Worm (Caenorhabditis elegans) whole organism, L4 larva: Measurements from ENCODE around the gene idpp-5.

Source experiments
- D1046.2 ChIP-seq: fragments of 200-800 bp; sonication (Bioruptor generic); IDR thresholded peaks from 2 replicates; pipeline ENCODE4 v1.3.6; 2022; ENCODE audit warnings: missing genetic modification characterization, missing compliant biosample characterization
- F10B5.3 ChIP-seq: sonication (generic microtip); optimal IDR thresholded peaks from 2 replicates; lab custom pipeline; 2016; ENCODE audit warnings: mild to moderate bottlenecking, missing genetic modification characterization, missing compliant biosample characterization
- F26F4.8 ChIP-seq: fragments of 200-800 bp; sonication (Bioruptor generic); conservative IDR thresholded peaks from 2 replicates; pipeline ENCODE4 v1.3.6; 2022; ENCODE audit warnings: missing genetic modification characterization, missing compliant biosample characterization
- Y105C5A.15 ChIP-seq: fragments of 200-800 bp; sonication (Bioruptor generic); IDR thresholded peaks from 2 replicates; pipeline ENCODE4 v1.3.6; 2022; ENCODE audit warnings: missing genetic modification characterization, missing compliant biosample characterization
- Y75B8A.6 ChIP-seq: fragments of 200-800 bp; sonication (Bioruptor generic); IDR thresholded peaks from 2 replicates; pipeline ENCODE4 v1.3.6; 2022; ENCODE audit warnings: missing genetic modification reagents, missing genetic modification characterization, missing compliant biosample characterization
- ZK546.5 ChIP-seq, 2 experiments: sonication (generic microtip); optimal IDR thresholded peaks; 2 replicates each; lab custom pipeline; 2017; ENCODE audit warnings: missing biosample characterization in 2 of 2, missing genetic modification characterization in 2 of 2
- aha-1 ChIP-seq: fragments of 150-350 bp; peaks from one replicate; lab custom pipeline; 2014; ENCODE audit warnings: missing biosample characterization, missing genetic modification characterization
- ama-1 ChIP-seq: fragments of 150-350 bp; optimal IDR thresholded peaks from 2 replicates; lab custom pipeline; 2014; ENCODE audit warnings: inconsistent platforms, mixed read lengths
- arid-1 ChIP-seq: fragments of 200-800 bp; sonication (Bioruptor generic); conservative IDR thresholded peaks from 2 replicates; pipeline ENCODE4 v1.3.6; 2022; ENCODE audit warnings: missing genetic modification reagents, missing genetic modification characterization, missing compliant biosample characterization
- attf-4 ChIP-seq: sonication (generic microtip); optimal IDR thresholded peaks from 3 replicates; lab custom pipeline; 2017; ENCODE audit warnings: missing biosample characterization, missing genetic modification characterization
- ceh-28 ChIP-seq: fragments of 150-350 bp; optimal IDR thresholded peaks from 2 replicates; lab custom pipeline; 2014; ENCODE audit warnings: missing biosample characterization, missing genetic modification reagents, missing genetic modification characterization
- ceh-44 ChIP-seq: fragments of 200-800 bp; sonication (Bioruptor generic); IDR thresholded peaks from 2 replicates; pipeline ENCODE4 v1.3.6; 2022; ENCODE audit warnings: missing genetic modification reagents, missing genetic modification characterization, missing compliant biosample characterization
- ces-1 ChIP-seq: fragments of 150-350 bp; sonication (generic microtip); optimal IDR thresholded peaks from 4 replicates; lab custom pipeline; 2014; ENCODE audit warnings: missing biosample characterization, missing genetic modification reagents, missing genetic modification characterization
- ctbp-1 ChIP-seq: fragments of 200-800 bp; sonication (Bioruptor generic); IDR thresholded peaks from 2 replicates; pipeline ENCODE4 v1.3.6; 2022; ENCODE audit warnings: missing genetic modification reagents, missing genetic modification characterization, missing compliant biosample characterization
- daf-16 ChIP-seq, 3 experiments: sonication (generic microtip); optimal IDR thresholded peaks; 2 replicates each; lab custom pipeline; 2016 to 2017; ENCODE audit warnings: missing genetic modification characterization in 3 of 3, missing genetic modification reagents in 3 of 3, mild to moderate bottlenecking in 2 of 3, missing compliant biosample characterization in 2 of 3, missing biosample characterization in 1 of 3, moderate library complexity in 1 of 3
- dmd-8 ChIP-seq: fragments of 200-800 bp; sonication (Bioruptor generic); IDR thresholded peaks from 2 replicates; pipeline ENCODE4 v1.3.6; 2022; ENCODE audit warnings: missing genetic modification characterization, missing compliant biosample characterization
- dpl-1 ChIP-seq: fragments of 150-350 bp; optimal IDR thresholded peaks from 2 replicates; lab custom pipeline; 2014; ENCODE audit warnings: missing biosample characterization, missing genetic modification reagents, missing genetic modification characterization
- egl-43 ChIP-seq: fragments of 200-800 bp; sonication (Bioruptor generic); IDR thresholded peaks from 2 replicates; pipeline ENCODE4 v1.3.6; 2022; ENCODE audit warnings: missing genetic modification reagents, missing genetic modification characterization, missing compliant biosample characterization
- hif-1 ChIP-seq, 2 experiments: sonication (generic microtip); optimal IDR thresholded peaks; 2 replicates each; lab custom pipeline; 2016 to 2017; ENCODE audit warnings: missing compliant biosample characterization in 2 of 2, missing genetic modification characterization in 2 of 2, missing genetic modification reagents in 2 of 2, missing genotype in 2 of 2, mild to moderate bottlenecking in 1 of 2
- hlh-30 ChIP-seq: sonication (generic microtip); optimal IDR thresholded peaks from 2 replicates; lab custom pipeline; 2017; ENCODE audit warnings: antibody characterized with exemption, mild to moderate bottlenecking, missing genetic modification characterization, missing compliant biosample characterization; ENCODE audit not compliant: insufficient read depth
- lin-1 ChIP-seq: fragments of 200-800 bp; sonication (Bioruptor generic); IDR thresholded peaks from 2 replicates; pipeline ENCODE4 v1.3.6; 2022; ENCODE audit warnings: missing genetic modification reagents, missing genetic modification characterization, missing compliant biosample characterization
- lin-13 ChIP-seq: fragments of 150-350 bp; optimal IDR thresholded peaks from 2 replicates; lab custom pipeline; 2014; ENCODE audit warnings: missing biosample characterization, missing genetic modification reagents, missing genetic modification characterization
- mdt-29 ChIP-seq: fragments of 200-800 bp; sonication (Bioruptor generic); IDR thresholded peaks from 2 replicates; pipeline ENCODE4 v1.3.6; 2022; ENCODE audit warnings: missing genetic modification reagents, missing genetic modification characterization, missing compliant biosample characterization
- mep-1 ChIP-seq: fragments of 150-350 bp; sonication (generic microtip); optimal IDR thresholded peaks from 3 replicates; lab custom pipeline; 2014; ENCODE audit warnings: missing biosample characterization, missing genetic modification characterization
- mxl-2 ChIP-seq: fragments of 200-800 bp; sonication (Bioruptor generic); conservative IDR thresholded peaks from 2 replicates; pipeline ENCODE4 v1.3.6; 2022; ENCODE audit warnings: missing genetic modification reagents, missing genetic modification characterization, missing compliant biosample characterization
- nhr-237 ChIP-seq: sonication (generic microtip); optimal IDR thresholded peaks from 2 replicates; lab custom pipeline; 2017; ENCODE audit warnings: missing biosample characterization, missing genetic modification characterization
- nhr-25 ChIP-seq: sonication (generic microtip); optimal IDR thresholded peaks from 2 replicates; lab custom pipeline; 2017; ENCODE audit warnings: missing genetic modification characterization, mild to moderate bottlenecking, missing compliant biosample characterization, antibody characterized with exemption, moderate library complexity, borderline replicate concordance; ENCODE audit not compliant: insufficient read depth
- php-3 ChIP-seq: fragments of 200-800 bp; sonication (Bioruptor generic); IDR thresholded peaks from 2 replicates; pipeline ENCODE4 v1.3.6; 2022; ENCODE audit warnings: missing genetic modification reagents, missing genetic modification characterization, missing compliant biosample characterization
- rbr-2 ChIP-seq: sonication (generic microtip); optimal IDR thresholded peaks from 2 replicates; lab custom pipeline; 2016; ENCODE audit warnings: missing genotype, missing genetic modification characterization, missing compliant biosample characterization
- snpc-1.2 ChIP-seq: fragments of 200-800 bp; sonication (Bioruptor generic); IDR thresholded peaks from 2 replicates; pipeline ENCODE4 v1.3.6; 2022; ENCODE audit warnings: missing genetic modification reagents, missing genetic modification characterization, missing compliant biosample characterization
- spr-1 ChIP-seq: sonication (generic microtip); optimal IDR thresholded peaks from 2 replicates; lab custom pipeline; 2016; ENCODE audit warnings: mild to moderate bottlenecking, missing genetic modification characterization, missing compliant biosample characterization
- unc-39 ChIP-seq: sonication (generic microtip); optimal IDR thresholded peaks from 2 replicates; lab custom pipeline; 2017; ENCODE audit warnings: missing biosample characterization, missing genetic modification characterization
- zag-1 ChIP-seq: fragments of 150-350 bp; optimal IDR thresholded peaks from 2 replicates; lab custom pipeline; 2014; ENCODE audit warnings: missing biosample characterization, missing genetic modification characterization
- zip-11 ChIP-seq: fragments of 200-800 bp; sonication (Bioruptor generic); IDR thresholded peaks from 2 replicates; pipeline ENCODE4 v1.3.6; 2022; ENCODE audit warnings: missing genetic modification characterization, missing compliant biosample characterization
- ztf-7 ChIP-seq: fragments of 150-350 bp; optimal IDR thresholded peaks from 2 replicates; lab custom pipeline; 2014; ENCODE audit warnings: missing biosample characterization, missing genetic modification characterization

The idpp-5 gene

ce11 chrX:3768717-3769116 lies 23.9 kb downstream of the idpp-5 start, which contains the start of gene F47B7.5:
Gene F47B7.5 (minus strand): TSS chrX:3768817.
- TF ChIP-seq lin-13 (GFP tag; lab: Kevin White, UChicago): no peak
- TF ChIP-seq ceh-28 (tag; lab: Kevin White, UChicago): no peak
- no peak for TF ChIP-seq php-3 (GFP tag; lab: Robert Waterston, UW)
- TF ChIP-seq spr-1 (tag; lab: Kevin White, UChicago): no peak
- no peak for TF ChIP-seq unc-39 (tag; lab: Kevin White, UChicago)
- no peak for TF ChIP-seq F10B5.3
- TF ChIP-seq lin-1 (GFP tag; lab: Robert Waterston, UW): no peak
- no peak for TF ChIP-seq dpl-1
- TF ChIP-seq mxl-2: no peak
- TF ChIP-seq Y105C5A.15 (GFP tag; lab: Robert Waterston, UW): no peak
- TF ChIP-seq mdt-29 (GFP tag; lab: Robert Waterston, UW): no peak
- TF ChIP-seq ztf-7: no peak
- TF ChIP-seq zip-11: no peak
- no peak for TF ChIP-seq D1046.2 (GFP tag; lab: Robert Waterston, UW)
- no peak for TF ChIP-seq mep-1 (tag; lab: Kevin White, UChicago)
- TF ChIP-seq nhr-237 (tag; lab: Kevin White, UChicago): no peak
- TF ChIP-seq nhr-25 (tag; lab: Kevin White, UChicago): no peak
- no peak for TF ChIP-seq hlh-30 (tag; lab: Kevin White, UChicago)
- TF ChIP-seq arid-1 (GFP tag; lab: Robert Waterston, UW): no peak
- TF ChIP-seq snpc-1.2 (GFP tag; lab: Robert Waterston, UW): no peak
- TF ChIP-seq, all 104 proteins: peak for 0

ce11 chrX:3766552-3766951 lies 26.1 kb downstream of the idpp-5 start, which contains the start of gene F47B7.4:
Gene F47B7.4 (minus strand): TSS chrX:3766652.
- TF ChIP-seq nhr-25 (tag; lab: Kevin White, UChicago) (no peak), ces-1 (GFP tag; lab: Kevin White, UChicago) (no peak), ama-1 (lab: Kevin White, UChicago) (no peak), daf-16 (GFP tag; optimal IDR thresholded peaks at IDR 0.05; lab: Kevin White, UChicago) (no peak), daf-16 (tag; optimal IDR thresholded peaks at IDR 0.05; lab: Kevin White, UChicago) (no peak), dmd-8 (no peak), rbr-2 (tag; lab: Kevin White, UChicago) (no peak), egl-43 (no peak), Y75B8A.6 (no peak), F26F4.8 (GFP tag; lab: Robert Waterston, UW) (no peak), hif-1 (tag; optimal IDR thresholded peaks at IDR 0.05; lab: Kevin White, UChicago) (no peak), ceh-44 (GFP tag; lab: Robert Waterston, UW) (no peak), ztf-7 (no peak), attf-4 (no peak)

ce11 chrX:3764295-3764694 lies 28.3 kb downstream of the idpp-5 start, which contains the start of gene F47B7.3:
Gene F47B7.3 (minus strand): TSS chrX:3764395.
- no peak for TF ChIP-seq ZK546.5 (tag; optimal IDR thresholded peaks at IDR 0.05; lab: Kevin White, UChicago)
- no peak for TF ChIP-seq ctbp-1
- TF ChIP-seq ama-1 (lab: Kevin White, UChicago): no peak

ce11 chrX:3762410-3762809 lies 30.2 kb downstream of the idpp-5 start, which contains the start of gene T14G12.11:
Gene T14G12.11 (minus strand): TSS chrX:3762547.
- TF ChIP-seq aha-1 (tag; lab: Kevin White, UChicago) (peak; percentile 91), mxl-2 (no peak)

- TF ChIP-seq dmd-8 (no peak), mxl-2 (0 out of 2 replicates have a peak, but pooled peaks have one; percentile 16), D1046.2 (GFP tag; lab: Robert Waterston, UW) (0 out of 2 replicates have a peak, but pooled peaks have one; percentile 34), zag-1 (tag; lab: Kevin White, UChicago) (no peak)
Measured at ce11 chrX:3759820-3760219, 32.8 kb downstream of the idpp-5 start.
